Fruit fly (Drosophila melanogaster): ENCODE results near the gene CG18558.

CG18558 gene

DNA sequence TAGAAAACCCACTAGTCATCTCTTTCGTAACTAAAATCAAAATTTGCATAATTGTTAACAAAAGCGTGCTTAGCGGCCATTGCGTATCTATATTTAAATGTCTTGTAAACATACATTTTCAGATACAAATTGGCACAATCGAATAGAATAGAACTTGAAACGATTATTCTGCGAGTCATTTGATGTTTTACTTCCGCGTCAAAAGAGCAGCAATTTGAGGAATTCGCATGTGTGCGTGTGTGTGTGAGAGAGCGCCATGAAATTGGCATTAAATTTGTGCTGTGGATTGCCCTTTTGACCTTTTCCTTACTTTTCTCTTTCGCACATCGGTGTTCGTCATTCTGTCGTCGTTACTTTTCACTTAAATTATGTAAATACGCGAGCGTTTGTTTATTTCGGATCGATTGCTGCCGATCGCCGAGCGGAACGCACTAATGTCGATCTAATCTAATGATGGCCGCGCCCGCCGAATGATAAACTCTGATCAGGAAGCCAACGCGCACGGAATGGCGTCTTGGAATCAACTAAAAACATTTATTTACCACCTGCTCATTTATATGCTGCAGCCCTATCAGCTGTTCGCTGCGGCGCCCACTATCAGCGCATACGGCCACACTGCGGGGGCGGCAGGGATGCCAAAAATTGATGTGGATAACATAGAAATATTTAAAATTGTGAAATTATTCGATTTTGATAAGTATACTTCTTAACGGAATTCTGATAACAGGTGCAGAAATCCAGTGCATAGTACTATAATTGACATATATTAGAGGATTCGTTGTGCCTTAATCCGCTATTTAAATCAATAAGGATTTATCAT is 40.6 kb upstream of the CG18558 start (continued):
- no peak for TF ChIP-seq CG7357 (GFP tag; IDR thresholded peaks at IDR 0.05)
- peak; percentile 56 for TF ChIP-seq CG14710 (tag; optimal IDR thresholded peaks at IDR 0.05)
- peak; percentile 39 for TF ChIP-seq Hand (GFP tag; optimal IDR thresholded peaks at IDR 0.05)
- TF ChIP-seq stwl (tag; optimal IDR thresholded peaks at IDR 0.05): peak; percentile 80
- TF ChIP-seq Oaz (GFP tag; IDR thresholded peaks at IDR 0.05): 0 out of 2 replicates have a peak, but pooled peaks have one; percentile 30
- no peak for TF ChIP-seq sc (optimal IDR thresholded peaks at IDR 0.05)
- peak; percentile 2 for TF ChIP-seq sc (GFP tag; optimal IDR thresholded peaks at IDR 0.05)
- no peak; the same call in 1 of the 2 replicates for TF ChIP-seq CG31441 (GFP tag; IDR thresholded peaks at IDR 0.05)
- peak; percentile 31 for TF ChIP-seq CG2116 (GFP tag; optimal IDR thresholded peaks at IDR 0.05)
- TF ChIP-seq fru (optimal IDR thresholded peaks at IDR 0.05): no peak
- no peak for TF ChIP-seq CG6683 (GFP tag; optimal IDR thresholded peaks at IDR 0.05)
- peak; percentile 77 for TF ChIP-seq E2f2 (GFP tag; IDR thresholded peaks at IDR 0.05)
- TF ChIP-seq pum (GFP tag; optimal IDR thresholded peaks at IDR 0.05): no peak
- peak; percentile 29 for TF ChIP-seq CG18599 (GFP tag; optimal IDR thresholded peaks at IDR 0.05)

DNA sequence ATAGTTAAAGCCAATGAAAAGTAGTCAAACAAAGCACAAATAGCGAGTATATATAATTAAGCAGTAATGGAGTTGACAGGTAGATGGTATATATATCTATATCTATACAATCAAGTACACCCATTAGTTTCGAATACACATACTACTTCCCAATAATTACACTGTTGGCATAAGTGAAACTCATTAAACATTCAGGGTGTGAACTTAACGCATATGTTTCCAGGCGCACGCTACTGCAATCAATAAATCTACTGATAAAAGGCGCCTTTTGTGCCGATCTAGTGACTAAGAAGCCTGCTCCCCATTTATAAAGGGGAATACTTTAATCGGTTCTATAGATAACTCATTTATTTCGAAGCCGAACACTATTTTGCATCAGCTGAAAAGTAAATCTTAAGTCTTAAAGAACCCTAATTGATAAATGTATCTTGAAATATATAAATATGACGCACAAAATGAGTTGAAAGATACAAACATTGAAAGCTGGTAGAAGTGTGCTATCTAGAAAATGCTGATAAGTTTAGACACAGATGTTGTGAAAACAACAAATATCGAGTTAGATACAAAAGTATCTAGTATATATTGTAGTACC is 39.5 kb upstream of the CG18558 start:
- no peak for TF ChIP-seq ap (GFP tag; IDR thresholded peaks at IDR 0.05)
- TF ChIP-seq grn (GFP tag; optimal IDR thresholded peaks at IDR 0.05): peak; percentile 9
- TF ChIP-seq CG6854 (GFP tag; optimal IDR thresholded peaks at IDR 0.05): no peak
- peak; percentile 35 for TF ChIP-seq Med (GFP tag)
- no peak for TF ChIP-seq CG17186 (GFP tag; optimal IDR thresholded peaks at IDR 0.05)
- TF ChIP-seq C15 (GFP tag; IDR thresholded peaks at IDR 0.05): no peak
- TF ChIP-seq fu2 (GFP tag; optimal IDR thresholded peaks at IDR 0.05): no peak
- peak; percentile 7 for TF ChIP-seq CG10543 (GFP tag; optimal IDR thresholded peaks at IDR 0.05)
- no peak for TF ChIP-seq Awh (GFP tag; IDR thresholded peaks at IDR 0.05)
- peak; percentile 89 for TF ChIP-seq exex (tag; optimal IDR thresholded peaks at IDR 0.05)
- TF ChIP-seq Hand (GFP tag; optimal IDR thresholded peaks at IDR 0.05): peak; percentile 31
- TF ChIP-seq Dad (GFP tag; optimal IDR thresholded peaks at IDR 0.05): no peak
- TF ChIP-seq CG10462 (GFP tag; optimal IDR thresholded peaks at IDR 0.05): no peak
- no peak for TF ChIP-seq E2f2 (GFP tag; IDR thresholded peaks at IDR 0.05)
- no peak for TF ChIP-seq peb (GFP tag; IDR thresholded peaks at IDR 0.05)
- peak; percentile 2 for TF ChIP-seq Fer1 (GFP tag; optimal IDR thresholded peaks at IDR 0.05)
- peak in 1 of 2 experiments; percentile 36 for TF ChIP-seq Pdp1 (GFP tag; optimal IDR thresholded peaks at IDR 0.05)
- peak; percentile 18; the same call in 1 of the 2 replicates for TF ChIP-seq ranshi (GFP tag; IDR thresholded peaks at IDR 0.05)

DNA sequence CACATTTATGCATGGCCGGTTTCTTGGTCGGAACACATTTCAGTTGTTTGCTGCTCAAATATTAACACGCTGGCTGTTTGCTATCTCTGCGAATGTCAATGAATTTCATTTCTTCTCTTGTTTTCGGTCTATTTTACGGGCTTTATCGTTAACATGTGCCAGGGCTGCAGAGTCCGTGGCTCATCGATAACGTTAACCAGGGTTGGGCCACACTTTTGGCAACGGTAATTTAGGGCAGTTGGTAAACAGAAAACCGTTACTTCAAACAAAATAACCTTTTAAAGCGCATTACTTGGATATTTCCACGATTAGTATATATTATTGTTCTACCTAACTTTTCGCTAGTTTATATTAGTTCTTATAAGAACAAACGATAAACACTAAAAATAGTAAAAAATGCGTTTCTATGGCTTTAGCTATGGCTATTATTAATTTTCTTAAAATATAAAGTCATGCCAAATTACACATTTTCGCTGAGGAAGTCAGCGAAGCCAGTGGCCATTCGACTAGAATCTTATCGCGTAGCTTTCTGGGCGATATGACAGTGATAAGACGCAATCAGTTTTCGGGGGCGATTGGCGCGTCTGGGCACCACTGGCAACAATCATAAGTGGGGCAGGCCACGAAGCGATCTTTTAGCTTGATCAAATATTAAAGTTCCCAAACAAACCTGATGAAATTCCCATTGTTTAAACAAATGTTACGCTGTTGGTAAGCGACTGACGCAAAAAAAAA is 38.8 kb upstream of the CG18558 start:
- TF ChIP-seq CG12071 (GFP tag; optimal IDR thresholded peaks at IDR 0.05): peak; percentile 80
- no peak for TF ChIP-seq tna (GFP tag; IDR thresholded peaks at IDR 0.05; ENCODE audit: partially characterized antibody)
- TF ChIP-seq kay (GFP tag; optimal IDR thresholded peaks at IDR 0.05): peak; percentile 46
- TF ChIP-seq CG6813 (GFP tag; optimal IDR thresholded peaks at IDR 0.05): peak; percentile 74
- TF ChIP-seq Sin3A (optimal IDR thresholded peaks at IDR 0.05): peak; percentile 20
- no peak for TF ChIP-seq sim (GFP tag; IDR thresholded peaks at IDR 0.05)
- TF ChIP-seq bsh (GFP tag; optimal IDR thresholded peaks at IDR 0.05): peak in 1 of 2 experiments; percentile 32
- TF ChIP-seq Six4 (GFP tag; optimal IDR thresholded peaks at IDR 0.05): peak; percentile 19
- no peak for TF ChIP-seq HmgD (GFP tag; optimal IDR thresholded peaks at IDR 0.05)
- TF ChIP-seq CG1832 (GFP tag; optimal IDR thresholded peaks at IDR 0.05): no peak
- no peak for TF ChIP-seq Dll (GFP tag; IDR thresholded peaks at IDR 0.05; ENCODE audit: partially characterized antibody)
- no peak for TF ChIP-seq CG31388 (GFP tag; optimal IDR thresholded peaks at IDR 0.05)
- TF ChIP-seq ssp (GFP tag; IDR thresholded peaks at IDR 0.05): no peak; the same call in 1 of the 2 replicates
- peak; percentile 40 for TF ChIP-seq fd3F (GFP tag; optimal IDR thresholded peaks at IDR 0.05)
- no peak for TF ChIP-seq mld (GFP tag; IDR thresholded peaks at IDR 0.05; ENCODE audit: partially characterized antibody)
- peak; percentile 20 for TF ChIP-seq CG13624 (GFP tag; optimal IDR thresholded peaks at IDR 0.05)
